Fruit fly (Drosophila melanogaster) whole organism, wandering third instar larva: ENCODE measurements around the gene wfs1.

Source experiments
- Abd-B ChIP-seq: fragments of >200 bp; optimal IDR thresholded peaks from 2 replicates; lab custom pipeline; 2017; ENCODE audit warnings: missing biosample characterization, missing genetic modification characterization
- CG32264 ChIP-seq: fragments of 200-800 bp; sonication (Bioruptor generic); optimal IDR thresholded peaks from 2 replicates; lab custom pipeline; 2016; ENCODE audit warnings: missing biosample characterization, missing genetic modification characterization
- CG9705 ChIP-seq: fragments of 200-800 bp; sonication (Bioruptor generic); optimal IDR thresholded peaks from 2 replicates; lab custom pipeline; 2018; ENCODE audit warnings: missing biosample characterization, mild to moderate bottlenecking, missing genetic modification characterization
- CrebA ChIP-seq: fragments of 200-800 bp; sonication (Bioruptor generic); optimal IDR thresholded peaks from 2 replicates; lab custom pipeline; 2016; ENCODE audit warnings: missing biosample characterization, mild to moderate bottlenecking, missing genetic modification characterization, borderline replicate concordance
- Dfd ChIP-seq: fragments of >200 bp; optimal IDR thresholded peaks from 2 replicates; lab custom pipeline; 2017; ENCODE audit warnings: missing biosample characterization, missing genetic modification characterization
- Dif ChIP-seq: fragments of 200-275, 200-300 bp; sonication (Bioruptor generic); optimal IDR thresholded peaks from 2 replicates; lab custom pipeline; 2018; ENCODE audit warnings: missing biosample characterization, missing genetic modification characterization; ENCODE audit not compliant: partially characterized antibody
- GATAd ChIP-seq: sonication (Bioruptor generic); optimal IDR thresholded peaks from 2 replicates; lab custom pipeline; 2016; ENCODE audit warnings: missing biosample characterization, missing genetic modification characterization
- HLH106 ChIP-seq: fragments of 200-800 bp; optimal IDR thresholded peaks from 3 replicates; lab custom pipeline; 2019; ENCODE audit warnings: missing biosample characterization, mild to moderate bottlenecking, missing genetic modification characterization, moderate library complexity
- Hnf4 ChIP-seq: fragments of 200-800 bp; sonication (Bioruptor generic); optimal IDR thresholded peaks from 2 replicates; lab custom pipeline; 2016; ENCODE audit warnings: missing biosample characterization, mild to moderate bottlenecking, missing genetic modification characterization
- Hr78 ChIP-seq: fragments of >200 bp; optimal IDR thresholded peaks from 2 replicates; lab custom pipeline; 2017; ENCODE audit warnings: missing biosample characterization, missing genetic modification characterization
- Hr83 ChIP-seq: fragments of 200-300 bp; sonication (Bioruptor generic); optimal IDR thresholded peaks from 2 replicates; lab custom pipeline; 2016; ENCODE audit warnings: missing biosample characterization, mild to moderate bottlenecking, missing genetic modification characterization, moderate library complexity; ENCODE audit not compliant: poor library complexity, severe bottlenecking
- Jra ChIP-seq: sonication (Bioruptor generic); optimal IDR thresholded peaks from 2 replicates; lab custom pipeline; 2016; ENCODE audit warnings: missing biosample characterization, missing genetic modification characterization
- Mio ChIP-seq: sonication (Bioruptor generic); optimal IDR thresholded peaks from 2 replicates; lab custom pipeline; 2016; ENCODE audit warnings: missing biosample characterization, missing genetic modification characterization
- Myc ChIP-seq: fragments of >200 bp; optimal IDR thresholded peaks from 2 replicates; lab custom pipeline; 2017
- OdsH ChIP-seq: fragments of 200-800 bp; sonication (Bioruptor generic); optimal IDR thresholded peaks from 2 replicates; lab custom pipeline; 2016; ENCODE audit warnings: missing biosample characterization, mild to moderate bottlenecking, missing genetic modification characterization
- Sp1 ChIP-seq: fragments of 200-800 bp; sonication (Bioruptor generic); optimal IDR thresholded peaks from 3 replicates; lab custom pipeline; 2019; ENCODE audit warnings: missing biosample characterization, mild to moderate bottlenecking, missing genetic modification characterization, moderate library complexity
- Vsx2 ChIP-seq: fragments of 200-300, 225-300 bp; sonication (Bioruptor generic); optimal IDR thresholded peaks from 2 replicates; lab custom pipeline; 2018; ENCODE audit warnings: missing biosample characterization, missing genetic modification characterization; ENCODE audit not compliant: partially characterized antibody
- br ChIP-seq: fragments of 200-800 bp; sonication (Bioruptor generic); optimal IDR thresholded peaks from 2 replicates; lab custom pipeline; 2016; ENCODE audit warnings: missing biosample characterization, missing genetic modification characterization
- brk ChIP-seq: fragments of 200-800 bp; sonication (Bioruptor generic); optimal IDR thresholded peaks from 2 replicates; lab custom pipeline; 2016; ENCODE audit warnings: missing biosample characterization, mild to moderate bottlenecking, missing genetic modification characterization
- dmrt93B ChIP-seq: fragments of 200-800 bp; sonication (Bioruptor generic); optimal IDR thresholded peaks from 2 replicates; lab custom pipeline; 2018; ENCODE audit warnings: missing biosample characterization, mild to moderate bottlenecking, missing genetic modification characterization
- dsf ChIP-seq: sonication (Bioruptor generic); optimal IDR thresholded peaks from 2 replicates; lab custom pipeline; 2016; ENCODE audit warnings: missing biosample characterization, missing genetic modification characterization, borderline replicate concordance
- ey ChIP-seq: fragments of 200-800 bp; sonication (Bioruptor generic); optimal IDR thresholded peaks from 2 replicates; lab custom pipeline; 2016; ENCODE audit warnings: missing biosample characterization, missing genetic modification characterization
- foxo ChIP-seq, 2 experiments: fragments of 200-800 bp; sonication (Bioruptor generic); optimal IDR thresholded peaks; 2 replicates in 1 of 2; 3 replicates in 1 of 2; lab custom pipeline; 2016 to 2017; ENCODE audit warnings: missing biosample characterization in 2 of 2, missing genetic modification characterization in 2 of 2
- fru ChIP-seq: fragments of 200-800 bp; sonication (Bioruptor generic); optimal IDR thresholded peaks from 3 replicates; lab custom pipeline; 2016; ENCODE audit warnings: missing biosample characterization, mild to moderate bottlenecking, missing genetic modification characterization
- h ChIP-seq: fragments of 200-800 bp; sonication (Bioruptor generic); optimal IDR thresholded peaks from 3 replicates; lab custom pipeline; 2016; ENCODE audit warnings: missing biosample characterization, mild to moderate bottlenecking, missing genetic modification characterization
- lola ChIP-seq: fragments of >200 bp; optimal IDR thresholded peaks from 2 replicates; lab custom pipeline; 2017; ENCODE audit warnings: missing biosample characterization, missing genetic modification characterization
- pan ChIP-seq: fragments of >200 bp; optimal IDR thresholded peaks from 2 replicates; lab custom pipeline; 2017
- psq ChIP-seq: fragments of 200-800 bp; sonication (Bioruptor generic); optimal IDR thresholded peaks from 3 replicates; lab custom pipeline; 2017; ENCODE audit warnings: missing biosample characterization, mild to moderate bottlenecking, missing genetic modification characterization, moderate library complexity
- sage ChIP-seq: fragments of 200-800 bp; sonication (Bioruptor generic); optimal IDR thresholded peaks from 2 replicates; lab custom pipeline; 2016; ENCODE audit warnings: missing biosample characterization, mild to moderate bottlenecking, missing genetic modification characterization
- sv ChIP-seq: fragments of 200-800 bp; sonication (Bioruptor generic); optimal IDR thresholded peaks from 3 replicates; lab custom pipeline; 2016; ENCODE audit warnings: missing biosample characterization, missing genetic modification characterization
- tai ChIP-seq: sonication (Bioruptor generic); optimal IDR thresholded peaks from 2 replicates; lab custom pipeline; 2016; ENCODE audit warnings: missing biosample characterization, missing genetic modification characterization
- usp ChIP-seq: fragments of >200 bp; optimal IDR thresholded peaks from 2 replicates; lab custom pipeline; 2017; ENCODE audit warnings: missing biosample characterization, missing genetic modification characterization
- woc ChIP-seq: sonication (Bioruptor generic); optimal IDR thresholded peaks from 2 replicates; lab custom pipeline; 2016; ENCODE audit warnings: missing biosample characterization, mild to moderate bottlenecking, missing genetic modification characterization

wfs1 gene

dm6 chr3R:22732995-22733394, 42.8 kb upstream of the wfs1 start:
- TF ChIP-seq Jra (no peak), OdsH (GFP tag; lab: Kevin White, UChicago) (no peak), fru (GFP tag; lab: Kevin White, UChicago) (no peak), HLH106 (tag; lab: Kevin White, UChicago) (no peak), psq (GFP tag; lab: Kevin White, UChicago) (no peak), Sp1 (GFP tag; lab: Kevin White, UChicago) (no peak), lola (GFP tag; lab: Kevin White, UChicago) (no peak), Myc (lab: Kevin White, UChicago) (no peak), CrebA (GFP tag; lab: Kevin White, UChicago) (no peak), Vsx2 (no peak)

dm6 chr3R:22727857-22728256, 37.7 kb upstream of the wfs1 start:
- peak in 1 of 2 experiments; percentile 39 for TF ChIP-seq foxo (GFP tag; optimal IDR thresholded peaks at IDR 0.05; lab: Kevin White, UChicago)
- TF ChIP-seq pan, result no peak
- peak; percentile 24 for TF ChIP-seq CG32264
- TF ChIP-seq dmrt93B (GFP tag; lab: Kevin White, UChicago), result no peak
- TF ChIP-seq h (GFP tag; lab: Kevin White, UChicago), result no peak
- TF ChIP-seq OdsH (GFP tag; lab: Kevin White, UChicago), result peak; percentile 45
- no peak for TF ChIP-seq Dif (GFP tag; lab: Kevin White, UChicago)

- TF ChIP-seq psq (GFP tag; lab: Kevin White, UChicago), result no peak
- TF ChIP-seq CG9705, result no peak
- no peak for TF ChIP-seq foxo (GFP tag; optimal IDR thresholded peaks at IDR 0.05; lab: Kevin White, UChicago)
- TF ChIP-seq woc, result no peak
- TF ChIP-seq br (GFP tag; lab: Kevin White, UChicago), result no peak
- no peak for TF ChIP-seq brk (GFP tag; lab: Kevin White, UChicago)
- TF ChIP-seq Hnf4 (GFP tag; lab: Kevin White, UChicago), result no peak
- TF ChIP-seq, all 38 proteins: peak for 0
Observed at dm6 chr3R:22727456-22727833, 37.3 kb upstream of the wfs1 start.

- no peak for TF ChIP-seq fru (GFP tag; lab: Kevin White, UChicago)
- TF ChIP-seq dsf (GFP tag; lab: Kevin White, UChicago), result no peak
- TF ChIP-seq woc, result peak; percentile 48
- no peak for TF ChIP-seq Sp1 (GFP tag; lab: Kevin White, UChicago)
- TF ChIP-seq sage (GFP tag; lab: Kevin White, UChicago), result peak; percentile 49
- TF ChIP-seq OdsH (GFP tag; lab: Kevin White, UChicago), result no peak
- no peak for TF ChIP-seq Mio (GFP tag; lab: Kevin White, UChicago)
- TF ChIP-seq sv, result no peak
- no peak for TF ChIP-seq Abd-B (GFP tag; lab: Kevin White, UChicago)
- no peak for TF ChIP-seq ey (GFP tag; lab: Kevin White, UChicago)
- TF ChIP-seq usp (GFP tag; lab: Kevin White, UChicago), result no peak
- TF ChIP-seq HLH106 (tag; lab: Kevin White, UChicago), result no peak
- TF ChIP-seq CG32264, result no peak
- no peak for TF ChIP-seq brk (GFP tag; lab: Kevin White, UChicago)
- peak; percentile 61 for TF ChIP-seq psq (GFP tag; lab: Kevin White, UChicago)
- TF ChIP-seq foxo (GFP tag; optimal IDR thresholded peaks at IDR 0.05; lab: Kevin White, UChicago), result no peak
- TF ChIP-seq tai (GFP tag; lab: Kevin White, UChicago), result no peak
- TF ChIP-seq br (GFP tag; lab: Kevin White, UChicago), result peak; percentile 7
- TF ChIP-seq GATAd (GFP tag; lab: Kevin White, UChicago), result no peak
- TF ChIP-seq Hr78 (GFP tag; lab: Kevin White, UChicago), result no peak
- no peak for TF ChIP-seq Vsx2
- TF ChIP-seq Hnf4 (GFP tag; lab: Kevin White, UChicago), result peak; percentile 30
- no peak for TF ChIP-seq Dfd (GFP tag; lab: Kevin White, UChicago)
- no peak for TF ChIP-seq Myc (lab: Kevin White, UChicago)
- TF ChIP-seq dmrt93B (GFP tag; lab: Kevin White, UChicago), result no peak
- no peak for TF ChIP-seq Hr83 (GFP tag; lab: Kevin White, UChicago)
- no peak for TF ChIP-seq CrebA (GFP tag; lab: Kevin White, UChicago)
- TF ChIP-seq h (GFP tag; lab: Kevin White, UChicago), result peak; percentile 10
Observed at dm6 chr3R:22726771-22727455, 36.7 kb upstream of the wfs1 start, which contains the start of gene CG45049. Gene CG45049, plus strand, starts transcription at chr3R:22726967.
